Fruit fly (Drosophila melanogaster) whole organism, embryonic: ENCODE results near the gene amon.

ENCODE experiments used
- Abd-B ChIP-seq: fragments of 200-800 bp; sonication (Bioruptor generic); optimal IDR thresholded peaks from 2 replicates; lab custom pipeline; 2018; ENCODE audit warnings: missing biosample characterization, mild to moderate bottlenecking, missing genetic modification characterization, moderate library complexity
- Antp ChIP-seq: fragments of 200-800 bp; sonication (Bioruptor generic); optimal IDR thresholded peaks from 3 replicates; lab custom pipeline; 2016; ENCODE audit warnings: missing biosample characterization, missing genetic modification characterization
- C15 ChIP-seq: fragments of 200-800 bp; sonication (Bioruptor generic); IDR thresholded peaks from 3 replicates; pipeline ENCODE4 v1.3.6; 2022; ENCODE audit warnings: missing biosample characterization, missing genetic modification characterization
- CG10147 ChIP-seq: fragments of 200-800 bp; sonication (Bioruptor generic); optimal IDR thresholded peaks from 2 replicates; lab custom pipeline; 2019; ENCODE audit warnings: missing biosample characterization, mild to moderate bottlenecking, missing genetic modification characterization, moderate library complexity
- CG11504 ChIP-seq: fragments of 200-800 bp; sonication (Bioruptor generic); optimal IDR thresholded peaks from 3 replicates; lab custom pipeline; 2019; ENCODE audit warnings: missing biosample characterization, mild to moderate bottlenecking, missing genetic modification characterization, moderate library complexity
- CG12071 ChIP-seq: fragments of 200-800 bp; sonication (Bioruptor generic); optimal IDR thresholded peaks from 3 replicates; lab custom pipeline; 2018; ENCODE audit warnings: missing biosample characterization, mild to moderate bottlenecking, missing genetic modification characterization
- CG12155 ChIP-seq: fragments of 200-800 bp; sonication (Bioruptor generic); optimal IDR thresholded peaks from 3 replicates; lab custom pipeline; 2016; ENCODE audit warnings: missing biosample characterization, missing genetic modification characterization
- CG13296 ChIP-seq: fragments of 200-800 bp; sonication (Bioruptor generic); optimal IDR thresholded peaks from 3 replicates; lab custom pipeline; 2018; ENCODE audit warnings: missing biosample characterization, mild to moderate bottlenecking, missing genetic modification characterization
- CG13624 ChIP-seq: fragments of 200-800 bp; sonication (Bioruptor generic); optimal IDR thresholded peaks from 2 replicates; lab custom pipeline; 2016; ENCODE audit warnings: missing biosample characterization, missing genetic modification characterization
- CG13775 ChIP-seq: fragments of 200-800 bp; sonication (Bioruptor generic); optimal IDR thresholded peaks from 3 replicates; lab custom pipeline; 2017; ENCODE audit warnings: missing biosample characterization, mild to moderate bottlenecking, missing genetic modification characterization
- CG14965 ChIP-seq: fragments of 200-800 bp; sonication (Bioruptor generic); optimal IDR thresholded peaks from 2 replicates; lab custom pipeline; 2016; ENCODE audit warnings: missing biosample characterization, missing genetic modification characterization, borderline replicate concordance
- CG15514 ChIP-seq: fragments of 200-800 bp; sonication (Bioruptor generic); optimal IDR thresholded peaks from 3 replicates; lab custom pipeline; 2017; ENCODE audit warnings: missing biosample characterization, missing genetic modification characterization, mild to moderate bottlenecking, moderate library complexity, missing genetic modification reagents
- CG18011 ChIP-seq: fragments of 200-800 bp; sonication (Bioruptor generic); optimal IDR thresholded peaks from 2 replicates; lab custom pipeline; 2017; ENCODE audit warnings: missing biosample characterization, missing genetic modification characterization, mild to moderate bottlenecking, moderate library complexity, missing genotype
- CG18476 ChIP-seq: fragments of 200-800 bp; sonication (Bioruptor generic); optimal IDR thresholded peaks from 2 replicates; lab custom pipeline; 2016; ENCODE audit warnings: missing biosample characterization, mild to moderate bottlenecking, missing genetic modification characterization
- CG18599 ChIP-seq: fragments of 200-800 bp; sonication (Bioruptor generic); optimal IDR thresholded peaks from 3 replicates; lab custom pipeline; 2017; ENCODE audit warnings: missing biosample characterization, missing genetic modification characterization, mild to moderate bottlenecking, moderate library complexity, missing genetic modification reagents
- CG18619 ChIP-seq: fragments of 200-800 bp; sonication (Bioruptor generic); optimal IDR thresholded peaks from 3 replicates; lab custom pipeline; 2017; ENCODE audit warnings: missing biosample characterization, mild to moderate bottlenecking, missing genetic modification characterization
- CG2202 ChIP-seq: fragments of 200-800 bp; sonication (Bioruptor generic); optimal IDR thresholded peaks from 2 replicates; lab custom pipeline; 2018; ENCODE audit warnings: missing biosample characterization, mild to moderate bottlenecking, missing genetic modification characterization
- CG31441 ChIP-seq: fragments of 200-800 bp; sonication (Bioruptor generic); IDR thresholded peaks from 2 replicates; pipeline ENCODE4 v1.3.6; 2022; ENCODE audit warnings: missing biosample characterization, missing genetic modification characterization
- CG3281 ChIP-seq: fragments of 200-800 bp; sonication (Bioruptor generic); optimal IDR thresholded peaks from 3 replicates; lab custom pipeline; 2017; ENCODE audit warnings: missing biosample characterization, mild to moderate bottlenecking, missing genetic modification characterization
- CG6791 ChIP-seq: fragments of 200-800 bp; sonication (Bioruptor generic); IDR thresholded peaks from 3 replicates; pipeline ENCODE4 v1.3.6; 2022; ENCODE audit warnings: missing biosample characterization, missing genetic modification characterization; ENCODE audit not compliant: partially characterized antibody
- CG7556 ChIP-seq: fragments of 200-800 bp; sonication (Bioruptor generic); optimal IDR thresholded peaks from 2 replicates; lab custom pipeline; 2017; ENCODE audit warnings: missing biosample characterization, mild to moderate bottlenecking, missing genetic modification characterization
- CG7839 ChIP-seq: fragments of 200-800 bp; sonication (Bioruptor generic); optimal IDR thresholded peaks from 3 replicates; lab custom pipeline; 2018; ENCODE audit warnings: missing biosample characterization, mild to moderate bottlenecking, missing genetic modification characterization, moderate library complexity
- CG8290 ChIP-seq, 3 experiments: fragments of 200-800 bp; sonication (Bioruptor generic); optimal IDR thresholded peaks; 2 replicates each; lab custom pipeline; 2016 to 2019; ENCODE audit warnings: missing biosample characterization in 3 of 3, missing genetic modification characterization in 3 of 3, mild to moderate bottlenecking in 2 of 3, moderate library complexity in 1 of 3
- CG9727 ChIP-seq: fragments of 200-800 bp; sonication (Bioruptor generic); optimal IDR thresholded peaks from 3 replicates; lab custom pipeline; 2017; ENCODE audit warnings: missing biosample characterization, mild to moderate bottlenecking, missing genetic modification characterization
- Deaf1 ChIP-seq: fragments of 200-800 bp; optimal IDR thresholded peaks from 3 replicates; lab custom pipeline; 2019; ENCODE audit warnings: missing biosample characterization, mild to moderate bottlenecking, missing genetic modification characterization, moderate library complexity
- Fer1 ChIP-seq: fragments of 200-800 bp; sonication (Bioruptor generic); optimal IDR thresholded peaks from 2 replicates; lab custom pipeline; 2017; ENCODE audit warnings: missing biosample characterization, mild to moderate bottlenecking, missing genetic modification characterization
- H15 ChIP-seq: fragments of 200-800 bp; sonication (Bioruptor generic); IDR thresholded peaks from 3 replicates; pipeline ENCODE4 v1.3.6; 2022; ENCODE audit warnings: missing biosample characterization, missing genetic modification characterization
- Hand ChIP-seq: fragments of 200-800 bp; sonication (Bioruptor generic); optimal IDR thresholded peaks from 2 replicates; lab custom pipeline; 2017; ENCODE audit warnings: mild to moderate bottlenecking, missing biosample characterization, missing genetic modification reagents, missing genetic modification characterization
- Hsf ChIP-seq: fragments of 200-800 bp; sonication (Bioruptor generic); optimal IDR thresholded peaks from 3 replicates; lab custom pipeline; 2016; ENCODE audit warnings: missing biosample characterization, missing genetic modification characterization
- Meics ChIP-seq: fragments of 200-800 bp; sonication (Bioruptor generic); optimal IDR thresholded peaks from 2 replicates; lab custom pipeline; 2017; ENCODE audit warnings: missing biosample characterization, mild to moderate bottlenecking, missing genetic modification characterization
- Ptx1 ChIP-seq: fragments of 200-800 bp; sonication (Bioruptor generic); IDR thresholded peaks from 2 replicates; pipeline ENCODE4 v1.3.6; 2022; ENCODE audit warnings: missing biosample characterization, missing genetic modification characterization
- Rfx ChIP-seq: fragments of 200-800 bp; sonication (Bioruptor generic); IDR thresholded peaks from 2 replicates; pipeline ENCODE4 v1.3.6; 2022; ENCODE audit warnings: missing biosample characterization, missing genetic modification characterization
- Scr ChIP-seq: fragments of 200-800 bp; sonication (Bioruptor generic); IDR thresholded peaks from 2 replicates; pipeline ENCODE4 v1.3.6; 2022; ENCODE audit warnings: missing biosample characterization, missing genetic modification characterization; ENCODE audit not compliant: partially characterized antibody
- Spps ChIP-seq: fragments of 200-800 bp; sonication (Bioruptor generic); optimal IDR thresholded peaks from 2 replicates; lab custom pipeline; 2018; ENCODE audit warnings: missing biosample characterization, mild to moderate bottlenecking, missing genetic modification characterization
- abd-A ChIP-seq: fragments of 200-800 bp; sonication (Bioruptor generic); optimal IDR thresholded peaks from 3 replicates; lab custom pipeline; 2019; ENCODE audit warnings: missing biosample characterization, mild to moderate bottlenecking, missing genetic modification characterization, moderate library complexity
- ac ChIP-seq: fragments of 200-800 bp; sonication (Bioruptor generic); optimal IDR thresholded peaks from 3 replicates; lab custom pipeline; 2017; ENCODE audit warnings: missing biosample characterization, mild to moderate bottlenecking, missing genetic modification characterization
- crp ChIP-seq, 2 experiments: fragments of 200-800 bp; sonication (Bioruptor generic); optimal IDR thresholded peaks; 2 replicates in 1 of 2; 3 replicates in 1 of 2; lab custom pipeline; 2017; ENCODE audit warnings: missing biosample characterization in 2 of 2, missing genetic modification characterization in 2 of 2, mild to moderate bottlenecking in 1 of 2, moderate library complexity in 1 of 2
- cwo ChIP-seq: fragments of 200-800 bp; sonication (Bioruptor generic); optimal IDR thresholded peaks from 3 replicates; lab custom pipeline; 2017; ENCODE audit warnings: missing biosample characterization, missing genetic modification characterization, mild to moderate bottlenecking, moderate library complexity, missing genetic modification reagents
- dmrt99B ChIP-seq: fragments of 200-800 bp; sonication (Bioruptor generic); optimal IDR thresholded peaks from 2 replicates; lab custom pipeline; 2018; ENCODE audit warnings: missing biosample characterization, mild to moderate bottlenecking, missing genetic modification characterization, moderate library complexity
- gcm ChIP-seq: fragments of 200-800 bp; sonication (Bioruptor generic); optimal IDR thresholded peaks from 2 replicates; lab custom pipeline; 2019; ENCODE audit warnings: missing biosample characterization, mild to moderate bottlenecking, missing genetic modification characterization, moderate library complexity
- grau ChIP-seq: fragments of 200-800 bp; optimal IDR thresholded peaks from 3 replicates; lab custom pipeline; 2019; ENCODE audit warnings: missing biosample characterization, mild to moderate bottlenecking, missing genetic modification characterization, moderate library complexity
- insv ChIP-seq, 2 experiments: fragments of 200-800 bp; sonication (Bioruptor generic); optimal IDR thresholded peaks; 3 replicates each; lab custom pipeline; 2016 to 2018; ENCODE audit warnings: missing biosample characterization in 2 of 2, missing genetic modification characterization in 2 of 2
- luna ChIP-seq: fragments of 200-800 bp; sonication (Bioruptor generic); optimal IDR thresholded peaks from 2 replicates; lab custom pipeline; 2016; ENCODE audit warnings: missing biosample characterization, missing genetic modification characterization
- nerfin-2 ChIP-seq: fragments of 200-800 bp; sonication (Bioruptor generic); IDR thresholded peaks from 2 replicates; pipeline ENCODE4 v1.3.6; 2022; ENCODE audit warnings: missing biosample characterization, missing genetic modification characterization; ENCODE audit not compliant: partially characterized antibody
- onecut ChIP-seq: fragments of 200-800 bp; sonication (Bioruptor generic); IDR thresholded peaks from 2 replicates; pipeline ENCODE4 v1.3.6; 2022; ENCODE audit warnings: missing biosample characterization, missing genetic modification characterization
- peb ChIP-seq: fragments of 200-800 bp; sonication (Bioruptor generic); IDR thresholded peaks from 2 replicates; pipeline ENCODE4 v1.3.6; 2022; ENCODE audit warnings: missing biosample characterization, missing genetic modification characterization
- slp2 ChIP-seq: fragments of 200-800 bp; sonication (Bioruptor generic); optimal IDR thresholded peaks from 2 replicates; lab custom pipeline; 2016; ENCODE audit warnings: missing biosample characterization, missing genetic modification characterization
- tgo ChIP-seq: fragments of 200-800 bp; sonication (Bioruptor generic); IDR thresholded peaks from 3 replicates; pipeline ENCODE4 v1.3.6; 2022; ENCODE audit warnings: missing biosample characterization, missing genetic modification characterization
- usp ChIP-seq: fragments of >200 bp; optimal IDR thresholded peaks from 2 replicates; lab custom pipeline; 2017; ENCODE audit warnings: missing biosample characterization, missing genetic modification characterization

amon gene

dm6 chr3R:26671525-26672132, 42.3 kb downstream of the amon start (continued):
- TF ChIP-seq Spps (no peak), CG13775 (GFP tag; lab: Kevin White, UChicago) (no peak), CG14965 (GFP tag; lab: Kevin White, UChicago) (no peak), CG13296 (GFP tag; lab: Kevin White, UChicago) (peak; percentile 18), slp2 (GFP tag; lab: Kevin White, UChicago) (no peak), insv (GFP tag; optimal IDR thresholded peaks at IDR 0.05; lab: Kevin White, UChicago) (no peak), onecut (no peak), Hsf (GFP tag; lab: Kevin White, UChicago) (no peak), CG18599 (GFP tag; lab: Kevin White, UChicago) (peak; percentile 73), CG12155 (GFP tag; lab: Kevin White, UChicago) (no peak), Hand (peak; percentile 27), C15 (GFP tag; lab: Robert Waterston, UW) (no peak), CG6791 (no peak), Ptx1 (GFP tag; lab: Robert Waterston, UW) (peak; percentile 13; the same call in 1 of the 2 replicates), CG11504 (tag; lab: Kevin White, UChicago) (peak; percentile 48), CG7556 (GFP tag; lab: Kevin White, UChicago) (peak; percentile 55), CG15514 (GFP tag; lab: Kevin White, UChicago) (no peak), CG13624 (GFP tag; lab: Kevin White, UChicago) (no peak), CG12071 (GFP tag; lab: Kevin White, UChicago) (no peak), Deaf1 (peak; percentile 6), CG10147 (peak; percentile 27), luna (GFP tag; lab: Kevin White, UChicago) (no peak), CG2202 (tag; lab: Kevin White, UChicago) (no peak), CG8290 (GFP tag; optimal IDR thresholded peaks at IDR 0.05; lab: Kevin White, UChicago) (no peak), CG8290 (tag; optimal IDR thresholded peaks at IDR 0.05; lab: Kevin White, UChicago) (no peak), cwo (GFP tag; lab: Kevin White, UChicago) (peak; percentile 40), abd-A (tag; lab: Kevin White, UChicago) (peak; percentile 63), CG3281 (GFP tag; lab: Kevin White, UChicago) (peak; percentile 53), nerfin-2 (GFP tag; lab: Robert Waterston, UW) (no peak), usp (GFP tag; lab: Kevin White, UChicago) (no peak), Meics (peak; percentile 59), Scr (GFP tag; lab: Robert Waterston, UW) (no peak), Fer1 (peak; percentile 63), gcm (GFP tag; lab: Kevin White, UChicago) (no peak), CG7839 (tag; lab: Kevin White, UChicago) (peak; percentile 39), CG18011 (GFP tag; lab: Kevin White, UChicago) (no peak), Rfx (GFP tag; lab: Robert Waterston, UW) (no peak), CG9727 (GFP tag; lab: Kevin White, UChicago) (no peak), ac (GFP tag; lab: Kevin White, UChicago) (no peak), Antp (no peak), CG31441 (GFP tag; lab: Robert Waterston, UW) (no peak), Abd-B (GFP tag; lab: Kevin White, UChicago) (no peak), peb (GFP tag; lab: Robert Waterston, UW) (no peak), CG18619 (no peak), dmrt99B (tag; lab: Kevin White, UChicago) (peak; percentile 37), H15 (GFP tag; lab: Robert Waterston, UW) (no peak), crp (GFP tag; optimal IDR thresholded peaks at IDR 0.05; lab: Kevin White, UChicago) (no peak), grau (tag; lab: Kevin White, UChicago) (peak; percentile 33), CG18476 (GFP tag; lab: Kevin White, UChicago) (no peak), tgo (GFP tag; lab: Robert Waterston, UW) (no peak)
